Worm (Caenorhabditis elegans) whole organism, late embryonic: Measurements from ENCODE around the gene JC8.7.

ENCODE experiments used
- C08G9.2 ChIP-seq: sonication (generic microtip); optimal IDR thresholded peaks from 2 replicates; lab custom pipeline; 2016; ENCODE audit warnings: mild to moderate bottlenecking, missing genetic modification characterization, moderate library complexity, missing compliant biosample characterization
- ceh-22 ChIP-seq: sonication (generic microtip); optimal IDR thresholded peaks from 2 replicates; lab custom pipeline; 2017; ENCODE audit warnings: missing biosample characterization, missing genetic modification characterization
- ceh-31 ChIP-seq: sonication (generic microtip); optimal IDR thresholded peaks from 2 replicates; lab custom pipeline; 2016; ENCODE audit warnings: missing genetic modification characterization, missing compliant biosample characterization
- che-1 ChIP-seq: sonication (generic microtip); optimal IDR thresholded peaks from 2 replicates; lab custom pipeline; 2016; ENCODE audit warnings: mild to moderate bottlenecking, missing genetic modification characterization, missing compliant biosample characterization
- dmd-4 ChIP-seq: sonication (generic microtip); optimal IDR thresholded peaks from 2 replicates; lab custom pipeline; 2016; ENCODE audit warnings: borderline replicate concordance, missing genetic modification characterization, missing compliant biosample characterization
- elt-2 ChIP-seq: sonication (generic microtip); optimal IDR thresholded peaks from 2 replicates; lab custom pipeline; 2016; ENCODE audit warnings: missing genetic modification reagents, missing genetic modification characterization, missing compliant biosample characterization
- fkh-10 ChIP-seq: fragments of 150-350 bp; optimal IDR thresholded peaks from 2 replicates; lab custom pipeline; 2014; ENCODE audit warnings: missing biosample characterization, missing genetic modification reagents, missing genetic modification characterization
- hlh-15 ChIP-seq: sonication (generic microtip); optimal IDR thresholded peaks from 2 replicates; lab custom pipeline; 2016; ENCODE audit warnings: missing genetic modification characterization, missing compliant biosample characterization
- hlh-30 ChIP-seq: sonication (generic microtip); optimal IDR thresholded peaks from 2 replicates; lab custom pipeline; 2017; ENCODE audit warnings: antibody characterized with exemption, missing genetic modification characterization, missing compliant biosample characterization; ENCODE audit not compliant: insufficient read depth
- lim-6 ChIP-seq: sonication (generic microtip); optimal IDR thresholded peaks from 2 replicates; lab custom pipeline; 2016; ENCODE audit warnings: missing genetic modification characterization, missing compliant biosample characterization
- mec-3 ChIP-seq: sonication (generic microtip); optimal IDR thresholded peaks from 2 replicates; lab custom pipeline; 2016; ENCODE audit warnings: borderline replicate concordance, missing genetic modification characterization, missing compliant biosample characterization
- pax-1 ChIP-seq: fragments of 150-350 bp; optimal IDR thresholded peaks from 2 replicates; lab custom pipeline; 2014; ENCODE audit warnings: missing biosample characterization, missing genetic modification characterization
- pha-2 ChIP-seq: sonication (generic microtip); optimal IDR thresholded peaks from 2 replicates; lab custom pipeline; 2017; ENCODE audit warnings: mild to moderate bottlenecking, missing genetic modification characterization, missing compliant biosample characterization
- sox-2 ChIP-seq: fragments of 200-800 bp; sonication (Bioruptor generic); IDR thresholded peaks from 2 replicates; pipeline ENCODE4 v1.3.6; 2022; ENCODE audit warnings: missing genetic modification reagents, missing genetic modification characterization, missing compliant biosample characterization
- syd-9 ChIP-seq: sonication (generic microtip); optimal IDR thresholded peaks from 2 replicates; lab custom pipeline; 2016; ENCODE audit warnings: mild to moderate bottlenecking, missing genetic modification characterization, moderate library complexity, missing compliant biosample characterization
- tbx-2 ChIP-seq: sonication (generic microtip); optimal IDR thresholded peaks from 2 replicates; lab custom pipeline; 2016; ENCODE audit warnings: missing genetic modification characterization, missing compliant biosample characterization
- unc-86 ChIP-seq: sonication (generic microtip); optimal IDR thresholded peaks from 2 replicates; lab custom pipeline; 2016; ENCODE audit warnings: missing genetic modification characterization, missing compliant biosample characterization

JC8.7 gene

ce11 chrIV:13300109-13300508 is 53.0 kb downstream of the JC8.7 start, which contains the start of gene kdp-1:
Gene kdp-1 (plus strand): TSS chrIV:13300188.
- TF ChIP-seq C08G9.2 (tag; lab: Kevin White, UChicago) (no peak), dmd-4 (tag; lab: Kevin White, UChicago) (no peak), fkh-10 (GFP tag; lab: Kevin White, UChicago) (no peak), hlh-15 (tag; lab: Kevin White, UChicago) (no peak), hlh-30 (tag; lab: Kevin White, UChicago) (no peak), sox-2 (GFP tag; lab: Robert Waterston, UW) (no peak), ceh-31 (no peak), syd-9 (no peak), mec-3 (tag; lab: Kevin White, UChicago) (no peak), che-1 (no peak), elt-2 (tag; lab: Kevin White, UChicago) (no peak), tbx-2 (tag; lab: Kevin White, UChicago) (no peak), ceh-22 (tag; lab: Kevin White, UChicago) (no peak), pax-1 (tag; lab: Kevin White, UChicago) (no peak), lim-6 (tag; lab: Kevin White, UChicago) (no peak), pha-2 (tag; lab: Kevin White, UChicago) (no peak), unc-86 (tag; lab: Kevin White, UChicago) (no peak)
